Fruit fly (Drosophila melanogaster): Measurements from ENCODE around the gene CG31751.

The CG31751 gene

DNA sequence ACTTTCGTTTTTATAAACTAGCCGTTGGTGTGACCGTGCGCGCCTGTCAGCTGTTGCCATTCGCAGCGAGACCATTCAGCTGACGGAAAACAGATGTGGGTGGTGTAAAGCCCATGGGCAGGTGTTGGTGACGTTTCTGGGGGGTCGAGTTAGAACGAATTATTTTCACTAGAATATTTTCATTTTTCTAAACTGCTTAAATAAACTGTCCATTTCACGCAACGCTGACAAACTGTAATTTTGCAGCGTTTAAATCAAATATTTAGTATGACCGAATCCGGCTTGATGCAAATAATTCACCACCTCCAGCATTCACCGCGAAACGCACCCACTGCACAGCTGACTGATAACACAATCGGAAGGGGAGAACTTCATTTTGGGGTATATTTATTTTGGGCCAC is 18.4 kb downstream of the CG31751 start, which contains the start of the genes CG10383 and CG10338 (continued):
- TF ChIP-seq CrebB (tag; optimal IDR thresholded peaks at IDR 0.05) = peak; percentile 61
- TF ChIP-seq dpn (GFP tag; optimal IDR thresholded peaks at IDR 0.05) = peak; percentile 89 to 93
- TF ChIP-seq CG12104 (GFP tag; optimal IDR thresholded peaks at IDR 0.05) = peak; percentile 71
- 0 out of 4 replicates have a peak, but pooled peaks have one; percentile 27 for TF ChIP-seq chinmo (GFP tag; IDR thresholded peaks at IDR 0.05; ENCODE audit: partially characterized antibody)
- no peak for TF ChIP-seq hth (optimal IDR thresholded peaks at IDR 0.05)
- TF ChIP-seq Hsf (GFP tag; optimal IDR thresholded peaks at IDR 0.05) = peak; percentile 90
- peak; percentile 73 for TF ChIP-seq NK7.1 (GFP tag; optimal IDR thresholded peaks at IDR 0.05)
- TF ChIP-seq croc (GFP tag; conservative IDR thresholded peaks at IDR 0.05) = peak; percentile 66
- peak; percentile 22 for TF ChIP-seq grn (GFP tag; optimal IDR thresholded peaks at IDR 0.05)
- TF ChIP-seq esg (GFP tag; conservative IDR thresholded peaks at IDR 0.05) = peak; percentile 87
- peak; percentile 26 for TF ChIP-seq kni (GFP tag; optimal IDR thresholded peaks at IDR 0.05)
- TF ChIP-seq CG4707 (GFP tag; optimal IDR thresholded peaks at IDR 0.05) = no peak
- TF ChIP-seq Hr3 (GFP tag; optimal IDR thresholded peaks at IDR 0.05) = peak; percentile 84
- TF ChIP-seq Myb (GFP tag; optimal IDR thresholded peaks at IDR 0.05) = peak; percentile 89
- peak; percentile 83 for TF ChIP-seq CG2889 (GFP tag; IDR thresholded peaks at IDR 0.05)
- peak; percentile 90 for TF ChIP-seq CG12659 (GFP tag; optimal IDR thresholded peaks at IDR 0.05)
- peak; percentile 90 for TF ChIP-seq Side (GFP tag; optimal IDR thresholded peaks at IDR 0.05)
- TF ChIP-seq fd102C (GFP tag; optimal IDR thresholded peaks at IDR 0.05) = no peak
- peak; percentile 89 for TF ChIP-seq chm (GFP tag; IDR thresholded peaks at IDR 0.05)
- TF ChIP-seq repo (GFP tag; optimal IDR thresholded peaks at IDR 0.05) = peak; percentile 74
- peak; percentile 88 for TF ChIP-seq otp (GFP tag; IDR thresholded peaks at IDR 0.05)
- peak; percentile 86 for TF ChIP-seq CG3847 (GFP tag; IDR thresholded peaks at IDR 0.05)
- peak; percentile 80 for TF ChIP-seq cwo (GFP tag; optimal IDR thresholded peaks at IDR 0.05)
- TF ChIP-seq CG3726 (GFP tag; IDR thresholded peaks at IDR 0.05) = peak; percentile 79; the same call in 1 of the 3 replicates
- peak; percentile 89 for TF ChIP-seq da (GFP tag; optimal IDR thresholded peaks at IDR 0.05)
- peak; percentile 94 for TF ChIP-seq lab (GFP tag; optimal IDR thresholded peaks at IDR 0.05)
- TF ChIP-seq ewg (GFP tag; optimal IDR thresholded peaks at IDR 0.05) = peak; percentile 72
- TF ChIP-seq ranshi (GFP tag; IDR thresholded peaks at IDR 0.05) = peak; percentile 90
- peak; percentile 17 for TF ChIP-seq nom (GFP tag; optimal IDR thresholded peaks at IDR 0.05)
- TF ChIP-seq z (GFP tag; IDR thresholded peaks at IDR 0.05) = no peak
- peak; percentile 47 for TF ChIP-seq Fer2 (tag; optimal IDR thresholded peaks at IDR 0.05)
- TF ChIP-seq tin (GFP tag; optimal IDR thresholded peaks at IDR 0.05) = peak; percentile 77
- TF ChIP-seq Hr51 (GFP tag; optimal IDR thresholded peaks at IDR 0.05) = peak; percentile 80 to 85
- peak; percentile 82 for TF ChIP-seq CG3281 (GFP tag; optimal IDR thresholded peaks at IDR 0.05)
- peak; percentile 95 for TF ChIP-seq lilli (GFP tag; optimal IDR thresholded peaks at IDR 0.05)
- peak; percentile 87 for TF ChIP-seq Xrp1 (GFP tag; IDR thresholded peaks at IDR 0.05)
- no peak for TF ChIP-seq CG10565 (GFP tag; optimal IDR thresholded peaks at IDR 0.05)
- TF ChIP-seq Six4 (GFP tag; optimal IDR thresholded peaks at IDR 0.05) = peak; percentile 75
- TF ChIP-seq gsb-n (tag; optimal IDR thresholded peaks at IDR 0.05) = peak; percentile 55
- peak; percentile 71 for TF ChIP-seq CG10654 (GFP tag; optimal IDR thresholded peaks at IDR 0.05)
- TF ChIP-seq CG14860 (GFP tag; IDR thresholded peaks at IDR 0.05; ENCODE audit: partially characterized antibody) = no peak
- TF ChIP-seq vvl (GFP tag; IDR thresholded peaks at IDR 0.05) = peak; percentile 94
- no peak for TF ChIP-seq nerfin-2 (GFP tag; IDR thresholded peaks at IDR 0.05; ENCODE audit: partially characterized antibody)
- TF ChIP-seq Elba2 (GFP tag; optimal IDR thresholded peaks at IDR 0.05) = peak; percentile 48
- peak; percentile 43 for TF ChIP-seq corto (GFP tag; optimal IDR thresholded peaks at IDR 0.05)
- peak; percentile 46 for TF ChIP-seq Jarid2 (GFP tag; optimal IDR thresholded peaks at IDR 0.05)
- no peak for TF ChIP-seq CG2129 (GFP tag; IDR thresholded peaks at IDR 0.05; ENCODE audit: partially characterized antibody)
- peak; percentile 87 for TF ChIP-seq gem (tag; optimal IDR thresholded peaks at IDR 0.05)
- peak; percentile 88 for TF ChIP-seq CG17328 (GFP tag; IDR thresholded peaks at IDR 0.05)
- peak; percentile 88 for TF ChIP-seq Drgx (GFP tag; IDR thresholded peaks at IDR 0.05)
- peak; percentile 41 for TF ChIP-seq D19B (GFP tag; optimal IDR thresholded peaks at IDR 0.05)

All from whole organism, embryonic.